Worm (Caenorhabditis elegans): ENCODE data around the gene Y42G9A.3.

DNA sequence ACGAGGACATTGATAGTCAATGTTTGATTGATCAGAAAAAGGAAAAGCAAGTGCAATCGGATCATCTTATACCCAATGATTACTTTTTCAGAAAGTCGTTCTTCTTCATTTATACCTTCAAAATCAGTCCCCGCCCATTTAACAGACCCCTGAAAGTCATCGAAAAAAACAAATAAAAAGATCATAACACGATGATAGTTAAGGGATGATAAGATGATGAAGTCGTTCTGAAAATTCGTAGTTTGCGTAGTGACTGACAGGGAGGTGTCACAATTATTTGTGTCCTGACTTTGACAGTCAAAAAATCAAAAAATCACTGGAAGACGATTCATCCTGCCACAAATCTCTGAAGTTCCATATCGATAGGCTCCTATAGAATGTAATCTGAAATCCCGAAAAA is 48.4 kb downstream of the Y42G9A.3 start, which contains the start of gene ugt-66:
- TF ChIP-seq tra-4 (tag; optimal IDR thresholded peaks at IDR 0.05), result no peak
- TF ChIP-seq hmbx-1 (tag; optimal IDR thresholded peaks at IDR 0.05), result no peak
- TF ChIP-seq sea-1 (GFP tag; conservative IDR thresholded peaks at IDR 0.05), result no peak
